Worm (Caenorhabditis elegans) whole organism, young adult: ENCODE results near the gene C08E3.13.
"Not testable (repeated sequence)": the region's sequence is repeated elsewhere in the genome, so short reads cannot be mapped to it uniquely, and the experiment has no call there.

Experiments
- D2030.7 ChIP-seq: fragments of 200-800 bp; sonication (Bioruptor generic); IDR thresholded peaks from 2 replicates; pipeline ENCODE4 v1.3.6; 2022; ENCODE audit warnings: missing genetic modification reagents, missing genetic modification characterization, missing compliant biosample characterization
- F33H1.4 ChIP-seq: fragments of 200-800 bp; sonication (Bioruptor generic); IDR thresholded peaks from 2 replicates; pipeline ENCODE4 v1.3.6; 2022; ENCODE audit warnings: missing genetic modification reagents, missing genetic modification characterization, missing compliant biosample characterization
- F39B2.1 ChIP-seq: fragments of 200-800 bp; sonication (Bioruptor generic); IDR thresholded peaks from 2 replicates; pipeline ENCODE4 v1.3.6; 2022; ENCODE audit warnings: missing genetic modification reagents, missing genetic modification characterization, missing compliant biosample characterization
- Y79H2A.3 ChIP-seq: fragments of 200-800 bp; sonication (Bioruptor generic); conservative IDR thresholded peaks from 2 replicates; pipeline ENCODE4 v1.3.6; 2022; ENCODE audit warnings: missing genetic modification reagents, missing genetic modification characterization, missing compliant biosample characterization
- Y95B8A.8 ChIP-seq: fragments of 200-800 bp; sonication (Bioruptor generic); IDR thresholded peaks from 2 replicates; pipeline ENCODE4 v1.3.6; 2022; ENCODE audit warnings: missing genetic modification reagents, missing genetic modification characterization, missing compliant biosample characterization
- ZK185.1 ChIP-seq: sonication (generic microtip); optimal IDR thresholded peaks from 2 replicates; lab custom pipeline; 2016; ENCODE audit warnings: mild to moderate bottlenecking, missing genetic modification characterization, missing compliant biosample characterization; ENCODE audit not compliant: poor library complexity, severe bottlenecking
- ama-1 ChIP-seq, 3 experiments: fragments of 150-350 bp in 1 of 3; sonication (generic microtip) in 2 of 3; optimal IDR thresholded peaks; 2 replicates each; lab custom pipeline; 2014 to 2018; ENCODE audit warnings: missing biosample characterization in 2 of 3, missing genetic modification characterization in 2 of 3, missing genetic modification reagents in 2 of 3
- aptf-2 ChIP-seq: fragments of 200-800 bp; sonication (Bioruptor generic); conservative IDR thresholded peaks from 2 replicates; pipeline ENCODE4 v1.3.6; 2022; ENCODE audit warnings: missing genetic modification reagents, missing genetic modification characterization, missing compliant biosample characterization
- attf-3 ChIP-seq: fragments of 200-800 bp; sonication (Bioruptor generic); conservative IDR thresholded peaks from 2 replicates; pipeline ENCODE4 v1.3.6; 2022; ENCODE audit warnings: missing genetic modification reagents, missing genetic modification characterization, missing compliant biosample characterization
- attf-5 ChIP-seq: fragments of 200-800 bp; sonication (Bioruptor generic); optimal IDR thresholded peaks from 2 replicates; lab custom pipeline; 2018; ENCODE audit warnings: mild to moderate bottlenecking, missing genetic modification characterization, missing compliant biosample characterization
- ccch-3 ChIP-seq: fragments of 200-800 bp; sonication (Bioruptor generic); optimal IDR thresholded peaks from 2 replicates; lab custom pipeline; 2018; ENCODE audit warnings: mild to moderate bottlenecking, missing genetic modification characterization, missing compliant biosample characterization
- ceh-91 ChIP-seq: fragments of 200-800 bp; sonication (Bioruptor generic); IDR thresholded peaks from 2 replicates; pipeline ENCODE4 v1.3.6; 2022; ENCODE audit warnings: missing genetic modification reagents, missing genetic modification characterization, missing compliant biosample characterization
- die-1 ChIP-seq: sonication (generic microtip); optimal IDR thresholded peaks from 2 replicates; lab custom pipeline; 2016; ENCODE audit warnings: missing genotype, mild to moderate bottlenecking, missing genetic modification characterization, missing compliant biosample characterization
- dox-1 ChIP-seq: fragments of 200-800 bp; sonication (Bioruptor generic); IDR thresholded peaks from 2 replicates; pipeline ENCODE4 v1.3.6; 2022; ENCODE audit warnings: missing genetic modification reagents, missing genetic modification characterization, missing compliant biosample characterization
- hmg-1.2 ChIP-seq: fragments of 200-800 bp; sonication (Bioruptor generic); IDR thresholded peaks from 2 replicates; pipeline ENCODE4 v1.3.6; 2022; ENCODE audit warnings: missing genetic modification reagents, missing genetic modification characterization, missing compliant biosample characterization
- hrde-1 ChIP-seq: sonication (generic microtip); optimal IDR thresholded peaks from 2 replicates; lab custom pipeline; 2016; ENCODE audit warnings: missing genetic modification characterization, mild to moderate bottlenecking, missing compliant biosample characterization, moderate library complexity, missing genotype, missing genetic modification reagents, borderline replicate concordance
- let-607 ChIP-seq, 2 experiments: fragments of 200-800 bp in 1 of 2; sonication (Bioruptor generic) in 1 of 2; sonication (generic microtip) in 1 of 2; optimal IDR thresholded peaks; 2 replicates each; lab custom pipeline; 2016 to 2018; ENCODE audit warnings: mild to moderate bottlenecking in 2 of 2, missing compliant biosample characterization in 2 of 2, missing genetic modification characterization in 2 of 2, moderate library complexity in 2 of 2, missing genotype in 1 of 2
- lin-26 ChIP-seq: fragments of 200-800 bp; sonication (Bioruptor generic); IDR thresholded peaks from 2 replicates; pipeline ENCODE4 v1.3.6; 2022; ENCODE audit warnings: missing genetic modification reagents, missing genetic modification characterization, missing compliant biosample characterization
- lir-1 ChIP-seq: fragments of 200-800 bp; sonication (Bioruptor generic); conservative IDR thresholded peaks from 2 replicates; pipeline ENCODE4 v1.3.6; 2022; ENCODE audit warnings: missing genetic modification reagents, missing genetic modification characterization, missing compliant biosample characterization
- lsl-1 ChIP-seq: fragments of 200-800 bp; sonication (Bioruptor generic); optimal IDR thresholded peaks from 2 replicates; lab custom pipeline; 2018; ENCODE audit warnings: mild to moderate bottlenecking, missing genetic modification characterization, moderate library complexity, missing compliant biosample characterization
- madf-6 ChIP-seq: fragments of 200-800 bp; sonication (Bioruptor generic); IDR thresholded peaks from 2 replicates; pipeline ENCODE4 v1.3.6; 2022; ENCODE audit warnings: missing genetic modification reagents, missing genetic modification characterization, missing compliant biosample characterization
- madf-8 ChIP-seq: fragments of 200-800 bp; sonication (Bioruptor generic); conservative IDR thresholded peaks from 2 replicates; pipeline ENCODE4 v1.3.6; 2022; ENCODE audit warnings: missing genetic modification reagents, missing genetic modification characterization, missing compliant biosample characterization
- mcd-1 ChIP-seq: fragments of 200-800 bp; sonication (Bioruptor generic); IDR thresholded peaks from 2 replicates; pipeline ENCODE4 v1.3.6; 2022; ENCODE audit warnings: missing genetic modification reagents, missing genetic modification characterization, missing compliant biosample characterization
- nhr-120 ChIP-seq: fragments of 200-800 bp; sonication (Bioruptor generic); IDR thresholded peaks from 2 replicates; pipeline ENCODE4 v1.3.6; 2022; ENCODE audit warnings: missing genetic modification characterization, missing compliant biosample characterization
- nhr-179 ChIP-seq: sonication (generic microtip); optimal IDR thresholded peaks from 2 replicates; lab custom pipeline; 2016; ENCODE audit warnings: mild to moderate bottlenecking, missing genetic modification characterization, missing compliant biosample characterization
- nhr-80 ChIP-seq: sonication (generic microtip); optimal IDR thresholded peaks from 2 replicates; lab custom pipeline; 2016; ENCODE audit warnings: missing genetic modification characterization, missing compliant biosample characterization
- rcor-1 ChIP-seq: fragments of 200-800 bp; sonication (Bioruptor generic); IDR thresholded peaks from 2 replicates; pipeline ENCODE4 v1.3.6; 2022; ENCODE audit warnings: missing genetic modification reagents, missing genetic modification characterization, missing compliant biosample characterization
- sptf-2 ChIP-seq: fragments of 200-800 bp; sonication (Bioruptor generic); optimal IDR thresholded peaks from 2 replicates; lab custom pipeline; 2018; ENCODE audit warnings: mild to moderate bottlenecking, missing genetic modification characterization, missing compliant biosample characterization

Gene C08E3.13

ce11 chrII:1663516-1663915, 31.4 kb upstream of the C08E3.13 start, which contains the start of gene duxl-1 (continued):
- TF ChIP-seq attf-3 (GFP tag; lab: Robert Waterston, UW), result no peak
- TF ChIP-seq die-1 (tag; lab: Kevin White, UChicago), result no peak
- peak; percentile 22; the same call in 1 of the 2 replicates for TF ChIP-seq dox-1
- TF ChIP-seq lir-1, result no peak
- TF ChIP-seq F39B2.1 (GFP tag; lab: Robert Waterston, UW), result no peak
- peak; percentile 57 for TF ChIP-seq nhr-80 (tag; lab: Kevin White, UChicago)
- TF ChIP-seq sptf-2 (GFP tag; lab: Kevin White, UChicago), result no peak
- no peak for TF ChIP-seq lin-26 (GFP tag; lab: Robert Waterston, UW)
- TF ChIP-seq ama-1 (optimal IDR thresholded peaks at IDR 0.05; lab: Kevin White, UChicago), result no peak
- TF ChIP-seq ama-1 (GFP tag; optimal IDR thresholded peaks at IDR 0.05; lab: Kevin White, UChicago), result no peak
- no peak for TF ChIP-seq hrde-1 (tag; lab: Kevin White, UChicago)
- peak; percentile 61 for TF ChIP-seq attf-5
- TF ChIP-seq Y79H2A.3, result no peak
- no peak for TF ChIP-seq nhr-179 (tag; lab: Kevin White, UChicago)
- TF ChIP-seq F33H1.4 (GFP tag; lab: Robert Waterston, UW), result no peak

DNA sequence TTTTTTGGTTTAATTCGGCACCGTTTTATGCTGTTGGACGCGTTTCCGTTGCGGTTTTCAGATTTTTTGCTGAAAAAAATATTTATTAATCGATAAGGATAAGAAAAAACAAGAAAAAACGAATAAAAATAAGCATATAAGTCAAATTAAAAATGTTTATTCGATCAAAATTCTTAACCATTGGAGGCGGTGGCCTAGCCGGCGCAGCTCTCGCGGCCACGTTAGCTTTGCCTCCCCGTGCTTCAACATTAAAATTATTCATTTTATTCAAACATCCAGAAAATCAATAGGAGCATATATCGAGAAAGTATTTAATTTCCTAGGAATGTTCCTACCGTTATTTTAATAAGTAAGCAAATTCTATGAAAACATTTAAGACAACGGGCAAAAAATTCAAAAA, 30.8 kb upstream of the C08E3.13 start, which contains the start of gene ZC204.14:
Gene ZC204.14, minus strand, starts transcription at position 69 of the 400 bp plus-strand sequence.
- no peak for TF ChIP-seq sptf-2 (GFP tag; lab: Kevin White, UChicago)
- peak; percentile 77 for TF ChIP-seq hmg-1.2 (GFP tag; lab: Robert Waterston, UW)

DNA sequence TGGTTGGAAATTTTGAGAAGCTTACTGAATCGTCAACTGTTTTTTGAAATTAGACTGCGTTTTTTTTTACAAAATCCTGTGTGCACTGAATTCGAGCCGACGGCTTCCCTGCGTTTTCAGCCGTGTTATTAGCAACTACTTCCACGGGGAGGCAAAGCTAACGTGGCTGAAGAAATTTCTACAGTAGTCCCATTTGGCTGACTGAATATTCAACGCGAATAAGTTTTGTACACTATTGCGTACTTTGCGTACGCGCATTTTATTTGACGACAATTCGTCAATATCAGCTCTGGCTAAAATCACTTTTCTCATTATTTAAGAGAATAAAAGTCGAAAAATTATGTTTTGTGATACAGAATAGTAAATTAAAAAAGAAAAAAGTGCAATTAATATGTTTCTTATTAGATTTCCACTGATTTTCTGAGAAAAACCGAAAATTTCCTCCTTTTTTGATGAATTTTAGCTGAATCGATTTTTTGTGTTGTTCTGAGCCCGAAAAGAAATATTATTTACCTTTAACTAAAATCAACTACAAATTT, 29.3 kb upstream of the C08E3.13 start:
- peak; percentile 63; the same call in 1 of the 2 replicates for TF ChIP-seq rcor-1 (GFP tag; lab: Robert Waterston, UW)
- TF ChIP-seq F33H1.4 (GFP tag; lab: Robert Waterston, UW), result peak; percentile 30; the same call in 1 of the 2 replicates
- peak; percentile 22 for TF ChIP-seq lsl-1 (GFP tag; lab: Kevin White, UChicago)
- TF ChIP-seq Y95B8A.8, result 0 out of 2 replicates have a peak, but pooled peaks have one; percentile 53
- TF ChIP-seq mcd-1 (GFP tag; lab: Robert Waterston, UW), result peak; percentile 80
- TF ChIP-seq madf-6, result peak; percentile 56
- peak; percentile 44; the same call in 1 of the 2 replicates for TF ChIP-seq attf-3 (GFP tag; lab: Robert Waterston, UW)
- TF ChIP-seq let-607 (tag; optimal IDR thresholded peaks at IDR 0.05; lab: Kevin White, UChicago), result peak in 1 of 2 experiments; percentile 28
- peak; percentile 53 for TF ChIP-seq madf-8 (GFP tag; lab: Robert Waterston, UW)
- peak; percentile 85 for TF ChIP-seq dox-1
- TF ChIP-seq aptf-2 (GFP tag; lab: Robert Waterston, UW), result 0 out of 2 replicates have a peak, but pooled peaks have one; percentile 58
- peak; percentile 91 for TF ChIP-seq hmg-1.2 (GFP tag; lab: Robert Waterston, UW)
- peak; percentile 63 for TF ChIP-seq D2030.7 (GFP tag; lab: Robert Waterston, UW)
- peak; percentile 62 for TF ChIP-seq ceh-91 (GFP tag; lab: Robert Waterston, UW)

- not testable (repeated sequence) for TF ChIP-seq ZK185.1 (tag; lab: Kevin White, UChicago); ccch-3; nhr-120
Measured at ce11 chrII:1660888-1661287, 28.8 kb upstream of the C08E3.13 start, which contains the start of gene ZC204.13. Gene ZC204.13, minus strand, starts transcription at chrII:1660988.

DNA sequence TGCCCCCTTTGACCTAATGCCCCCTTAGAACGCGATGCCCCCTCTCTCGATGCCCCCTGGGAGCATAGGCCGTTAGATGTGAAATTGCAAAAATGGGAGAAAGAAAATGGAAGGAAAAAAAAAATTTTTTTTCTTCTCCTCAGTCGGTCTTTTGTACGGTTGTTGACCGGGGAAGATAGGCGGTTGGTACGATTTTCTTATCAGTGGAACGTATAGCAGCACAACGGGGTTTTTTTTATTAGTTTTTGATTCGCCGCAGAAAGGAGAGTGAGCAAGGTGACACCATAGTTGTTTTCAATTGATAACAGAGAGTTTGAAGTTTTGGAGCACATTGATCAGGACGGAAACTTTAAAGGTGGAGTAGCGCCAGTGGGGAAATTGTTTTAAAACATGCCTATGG, 27.6 kb upstream of the C08E3.13 start:
- peak; percentile 75 for TF ChIP-seq nhr-80 (tag; lab: Kevin White, UChicago)
- peak; percentile 67; the same call in 1 of the 2 replicates for TF ChIP-seq dox-1
- TF ChIP-seq, all 124 proteins: peak for 2; not testable (repeated sequence) for 122
